Worm (Caenorhabditis elegans) whole organism, young adult: ENCODE results near the gene bir-1.

ENCODE experiments used
- D2030.7 ChIP-seq: fragments of 200-800 bp; sonication (Bioruptor generic); IDR thresholded peaks from 2 replicates; pipeline ENCODE4 v1.3.6; 2022; ENCODE audit warnings: missing genetic modification reagents, missing genetic modification characterization, missing compliant biosample characterization
- F33H1.4 ChIP-seq: fragments of 200-800 bp; sonication (Bioruptor generic); IDR thresholded peaks from 2 replicates; pipeline ENCODE4 v1.3.6; 2022; ENCODE audit warnings: missing genetic modification reagents, missing genetic modification characterization, missing compliant biosample characterization
- F37B4.10 ChIP-seq: fragments of 200-800 bp; sonication (Bioruptor generic); IDR thresholded peaks from 2 replicates; pipeline ENCODE4 v1.3.6; 2022; ENCODE audit warnings: missing genetic modification characterization, missing compliant biosample characterization
- K12H6.12 ChIP-seq: fragments of 200-800 bp; sonication (Bioruptor generic); optimal IDR thresholded peaks from 2 replicates; lab custom pipeline; 2018; ENCODE audit warnings: mild to moderate bottlenecking, missing genetic modification characterization, missing compliant biosample characterization
- T26A5.8 ChIP-seq: sonication (generic microtip); optimal IDR thresholded peaks from 2 replicates; lab custom pipeline; 2016; ENCODE audit warnings: missing genetic modification characterization, missing compliant biosample characterization
- Y67H2A.10 ChIP-seq: fragments of 200-800 bp; sonication (Bioruptor generic); conservative IDR thresholded peaks from 2 replicates; pipeline ENCODE4 v1.3.6; 2022; ENCODE audit warnings: missing genetic modification reagents, missing genetic modification characterization, missing compliant biosample characterization
- Y95B8A.8 ChIP-seq: fragments of 200-800 bp; sonication (Bioruptor generic); IDR thresholded peaks from 2 replicates; pipeline ENCODE4 v1.3.6; 2022; ENCODE audit warnings: missing genetic modification reagents, missing genetic modification characterization, missing compliant biosample characterization
- ZK185.1 ChIP-seq: sonication (generic microtip); optimal IDR thresholded peaks from 2 replicates; lab custom pipeline; 2016; ENCODE audit warnings: mild to moderate bottlenecking, missing genetic modification characterization, missing compliant biosample characterization; ENCODE audit not compliant: poor library complexity, severe bottlenecking
- atf-7 ChIP-seq: sonication (generic microtip); optimal IDR thresholded peaks from 2 replicates; lab custom pipeline; 2017; ENCODE audit warnings: mild to moderate bottlenecking, missing genetic modification characterization, missing compliant biosample characterization
- athp-1 ChIP-seq: sonication (generic microtip); optimal IDR thresholded peaks from 2 replicates; lab custom pipeline; 2017; ENCODE audit warnings: mild to moderate bottlenecking, missing genetic modification characterization, missing compliant biosample characterization
- attf-3 ChIP-seq: fragments of 200-800 bp; sonication (Bioruptor generic); conservative IDR thresholded peaks from 2 replicates; pipeline ENCODE4 v1.3.6; 2022; ENCODE audit warnings: missing genetic modification reagents, missing genetic modification characterization, missing compliant biosample characterization
- bed-2 ChIP-seq: fragments of 200-800 bp; sonication (Bioruptor generic); IDR thresholded peaks from 2 replicates; pipeline ENCODE4 v1.3.6; 2022; ENCODE audit warnings: missing genetic modification reagents, missing genetic modification characterization, missing compliant biosample characterization
- cebp-1 ChIP-seq, 2 experiments: fragments of 200-800 bp in 1 of 2; sonication (Bioruptor generic) in 1 of 2; sonication (generic microtip) in 1 of 2; IDR thresholded peaks in 1 of 2; optimal IDR thresholded peaks in 1 of 2; 2 replicates each; pipeline versions ENCODE4 v1.3.6 to Lab custom; 2017 to 2022; ENCODE audit warnings: missing compliant biosample characterization in 2 of 2, missing genetic modification characterization in 2 of 2, mild to moderate bottlenecking in 1 of 2, missing genetic modification reagents in 1 of 2, moderate library complexity in 1 of 2
- ceh-27 ChIP-seq: fragments of 200-800 bp; sonication (Bioruptor generic); optimal IDR thresholded peaks from 2 replicates; lab custom pipeline; 2018; ENCODE audit warnings: mild to moderate bottlenecking, missing genetic modification characterization, moderate library complexity, missing compliant biosample characterization
- ceh-91 ChIP-seq: fragments of 200-800 bp; sonication (Bioruptor generic); IDR thresholded peaks from 2 replicates; pipeline ENCODE4 v1.3.6; 2022; ENCODE audit warnings: missing genetic modification reagents, missing genetic modification characterization, missing compliant biosample characterization
- chd-7 ChIP-seq: sonication (generic microtip); optimal IDR thresholded peaks from 2 replicates; lab custom pipeline; 2016; ENCODE audit warnings: mild to moderate bottlenecking, missing genetic modification characterization, moderate library complexity, missing compliant biosample characterization
- dox-1 ChIP-seq: fragments of 200-800 bp; sonication (Bioruptor generic); IDR thresholded peaks from 2 replicates; pipeline ENCODE4 v1.3.6; 2022; ENCODE audit warnings: missing genetic modification reagents, missing genetic modification characterization, missing compliant biosample characterization
- dpl-1 ChIP-seq: fragments of 150-350 bp; optimal IDR thresholded peaks from 2 replicates; lab custom pipeline; 2014; ENCODE audit warnings: missing biosample characterization, missing genetic modification reagents, missing genetic modification characterization
- efl-1 ChIP-seq: fragments of 150-350 bp; optimal IDR thresholded peaks from 2 replicates; lab custom pipeline; 2014; ENCODE audit warnings: missing biosample characterization, missing genetic modification reagents, missing genetic modification characterization
- ekl-4 ChIP-seq: fragments of 200-800 bp; sonication (Bioruptor generic); IDR thresholded peaks from 2 replicates; pipeline ENCODE4 v1.3.6; 2022; ENCODE audit warnings: missing genetic modification reagents, missing genetic modification characterization, missing compliant biosample characterization
- him-1 ChIP-seq: sonication (generic microtip); optimal IDR thresholded peaks from 2 replicates; lab custom pipeline; 2016; ENCODE audit warnings: missing genotype, missing genetic modification reagents, missing genetic modification characterization, missing compliant biosample characterization
- hmg-1.2 ChIP-seq: fragments of 200-800 bp; sonication (Bioruptor generic); IDR thresholded peaks from 2 replicates; pipeline ENCODE4 v1.3.6; 2022; ENCODE audit warnings: missing genetic modification reagents, missing genetic modification characterization, missing compliant biosample characterization
- hsf-1 ChIP-seq: fragments of 200-800 bp; sonication (Bioruptor generic); IDR thresholded peaks from 2 replicates; pipeline ENCODE4 v1.3.6; 2022; ENCODE audit warnings: missing genetic modification reagents, missing genetic modification characterization, missing compliant biosample characterization
- lag-1 ChIP-seq: fragments of 200-800 bp; sonication (Bioruptor generic); IDR thresholded peaks from 2 replicates; pipeline ENCODE4 v1.3.6; 2022; ENCODE audit warnings: missing genetic modification reagents, missing genetic modification characterization, missing compliant biosample characterization
- lin-26 ChIP-seq: fragments of 200-800 bp; sonication (Bioruptor generic); IDR thresholded peaks from 2 replicates; pipeline ENCODE4 v1.3.6; 2022; ENCODE audit warnings: missing genetic modification reagents, missing genetic modification characterization, missing compliant biosample characterization
- lin-54 ChIP-seq: fragments of 200-800 bp; sonication (Bioruptor generic); optimal IDR thresholded peaks from 2 replicates; lab custom pipeline; 2018; ENCODE audit warnings: mild to moderate bottlenecking, missing genetic modification characterization, missing compliant biosample characterization
- lsl-1 ChIP-seq: fragments of 200-800 bp; sonication (Bioruptor generic); optimal IDR thresholded peaks from 2 replicates; lab custom pipeline; 2018; ENCODE audit warnings: mild to moderate bottlenecking, missing genetic modification characterization, moderate library complexity, missing compliant biosample characterization
- madf-10 ChIP-seq: sonication (generic microtip); optimal IDR thresholded peaks from 2 replicates; lab custom pipeline; 2016; ENCODE audit warnings: mild to moderate bottlenecking, missing genetic modification characterization, missing compliant biosample characterization
- madf-8 ChIP-seq: fragments of 200-800 bp; sonication (Bioruptor generic); conservative IDR thresholded peaks from 2 replicates; pipeline ENCODE4 v1.3.6; 2022; ENCODE audit warnings: missing genetic modification reagents, missing genetic modification characterization, missing compliant biosample characterization
- mcd-1 ChIP-seq: fragments of 200-800 bp; sonication (Bioruptor generic); IDR thresholded peaks from 2 replicates; pipeline ENCODE4 v1.3.6; 2022; ENCODE audit warnings: missing genetic modification reagents, missing genetic modification characterization, missing compliant biosample characterization
- nhr-120 ChIP-seq: fragments of 200-800 bp; sonication (Bioruptor generic); IDR thresholded peaks from 2 replicates; pipeline ENCODE4 v1.3.6; 2022; ENCODE audit warnings: missing genetic modification characterization, missing compliant biosample characterization
- nhr-80 ChIP-seq: sonication (generic microtip); optimal IDR thresholded peaks from 2 replicates; lab custom pipeline; 2016; ENCODE audit warnings: missing genetic modification characterization, missing compliant biosample characterization
- pbrm-1 ChIP-seq: fragments of 200-800 bp; sonication (Bioruptor generic); IDR thresholded peaks from 2 replicates; pipeline ENCODE4 v1.3.6; 2022; ENCODE audit warnings: missing genetic modification reagents, missing genetic modification characterization, missing compliant biosample characterization
- rcor-1 ChIP-seq: fragments of 200-800 bp; sonication (Bioruptor generic); IDR thresholded peaks from 2 replicates; pipeline ENCODE4 v1.3.6; 2022; ENCODE audit warnings: missing genetic modification reagents, missing genetic modification characterization, missing compliant biosample characterization
- rec-8 ChIP-seq, 2 experiments: sonication (generic microtip); optimal IDR thresholded peaks; 2 replicates each; lab custom pipeline; 2016; ENCODE audit warnings: mild to moderate bottlenecking in 2 of 2, missing genetic modification characterization in 2 of 2, missing genetic modification reagents in 2 of 2, missing genotype in 2 of 2, missing biosample characterization in 1 of 2, missing compliant biosample characterization in 1 of 2, moderate library complexity in 1 of 2
- sea-2 ChIP-seq: fragments of 200-800 bp; sonication (Bioruptor generic); IDR thresholded peaks from 2 replicates; pipeline ENCODE4 v1.3.6; 2022; ENCODE audit warnings: missing genetic modification characterization, missing compliant biosample characterization
- snpc-4 ChIP-seq, 5 experiments: fragments of 150-350 bp in 1 of 5; sonication (generic microtip) in 4 of 5; optimal IDR thresholded peaks; 2 replicates each; lab custom pipeline; 2014 to 2018; ENCODE audit warnings: missing genetic modification characterization in 5 of 5, missing biosample characterization in 3 of 5, antibody characterized with exemption in 2 of 5, mild to moderate bottlenecking in 2 of 5, missing compliant biosample characterization in 2 of 5, missing genotype in 2 of 5, moderate library complexity in 2 of 5, missing genetic modification reagents in 1 of 5
- somi-1 ChIP-seq: fragments of 200-800 bp; sonication (Bioruptor generic); optimal IDR thresholded peaks from 2 replicates; lab custom pipeline; 2018; ENCODE audit warnings: mild to moderate bottlenecking, missing genetic modification characterization, missing compliant biosample characterization
- sptf-2 ChIP-seq: fragments of 200-800 bp; sonication (Bioruptor generic); optimal IDR thresholded peaks from 2 replicates; lab custom pipeline; 2018; ENCODE audit warnings: mild to moderate bottlenecking, missing genetic modification characterization, missing compliant biosample characterization
- tbp1 ChIP-seq: fragments of 200-800 bp; sonication (Bioruptor generic); optimal IDR thresholded peaks from 2 replicates; lab custom pipeline; 2018; ENCODE audit warnings: mild to moderate bottlenecking, missing genetic modification characterization, missing compliant biosample characterization
- unc-130 ChIP-seq: sonication (generic microtip); optimal IDR thresholded peaks from 2 replicates; lab custom pipeline; 2016; ENCODE audit warnings: missing genetic modification reagents, missing genetic modification characterization, missing compliant biosample characterization
- zfh-2 ChIP-seq: fragments of 200-800 bp; sonication (Bioruptor generic); conservative IDR thresholded peaks from 2 replicates; pipeline ENCODE4 v1.3.6; 2022; ENCODE audit warnings: missing genetic modification reagents, missing genetic modification characterization, missing compliant biosample characterization
- ztf-18 ChIP-seq: sonication (generic microtip); optimal IDR thresholded peaks from 2 replicates; lab custom pipeline; 2016; ENCODE audit warnings: missing genotype, mild to moderate bottlenecking, missing genetic modification characterization, missing compliant biosample characterization
- ztf-22 ChIP-seq: fragments of 200-800 bp; sonication (Bioruptor generic); optimal IDR thresholded peaks from 2 replicates; lab custom pipeline; 2018; ENCODE audit warnings: mild to moderate bottlenecking, missing genetic modification characterization, moderate library complexity, missing compliant biosample characterization
- ztf-25 ChIP-seq: fragments of 200-800 bp; sonication (Bioruptor generic); IDR thresholded peaks from 2 replicates; pipeline ENCODE4 v1.3.6; 2022; ENCODE audit warnings: missing genetic modification reagents, missing genetic modification characterization, missing compliant biosample characterization
- ztf-3 ChIP-seq: fragments of 200-800 bp; sonication (Bioruptor generic); optimal IDR thresholded peaks from 2 replicates; lab custom pipeline; 2018; ENCODE audit warnings: mild to moderate bottlenecking, missing genetic modification characterization, missing compliant biosample characterization

The bir-1 gene

DNA sequence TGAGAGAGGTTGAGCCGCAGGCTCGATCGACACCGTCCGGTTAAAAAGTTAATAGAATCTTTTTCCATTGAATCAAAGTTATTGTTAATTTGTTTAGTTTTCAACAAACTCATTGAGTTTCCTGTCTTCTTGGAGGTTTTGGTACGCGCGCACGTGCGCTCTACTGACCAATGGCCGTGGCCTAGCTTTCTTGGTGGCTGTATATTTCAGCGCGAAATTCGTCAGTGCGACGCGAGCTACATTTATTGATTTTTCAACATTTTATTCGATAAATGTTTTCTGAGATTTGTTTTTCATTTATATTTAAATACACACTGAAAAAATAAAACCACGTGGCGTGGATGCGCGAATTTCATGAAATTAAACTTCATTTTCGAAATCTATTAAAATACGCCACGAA is at the start of gene bir-1:
TSS of gene bir-1 (plus strand) at position 312 of the 400 bp plus-strand sequence.
- TF ChIP-seq ekl-4 (GFP tag; lab: Robert Waterston, UW) (0 out of 2 replicates have a peak, but pooled peaks have one; percentile 23), unc-130 (peak; percentile 42), bed-2 (GFP tag; lab: Robert Waterston, UW) (0 out of 2 replicates have a peak, but pooled peaks have one; percentile 61), T26A5.8 (tag; lab: Kevin White, UChicago) (no peak), D2030.7 (GFP tag; lab: Robert Waterston, UW) (peak; percentile 66), ztf-3 (GFP tag; lab: Kevin White, UChicago) (no peak), ztf-18 (tag; lab: Kevin White, UChicago) (peak; percentile 35), sea-2 (GFP tag; lab: Robert Waterston, UW) (no peak), nhr-80 (tag; lab: Kevin White, UChicago) (peak; percentile 50), lin-54 (GFP tag; lab: Kevin White, UChicago) (peak; percentile 32), dox-1 (GFP tag; lab: Robert Waterston, UW) (peak; percentile 82), dpl-1 (GFP tag; lab: Kevin White, UChicago) (peak; percentile 25), somi-1 (no peak), ceh-27 (GFP tag; lab: Kevin White, UChicago) (no peak), zfh-2 (GFP tag; lab: Robert Waterston, UW) (0 out of 2 replicates have a peak, but pooled peaks have one; percentile 8), ZK185.1 (tag; lab: Kevin White, UChicago) (peak; percentile 51), nhr-120 (GFP tag; lab: Robert Waterston, UW) (no peak), efl-1 (GFP tag; lab: Kevin White, UChicago) (peak; percentile 75), ztf-22 (no peak), hmg-1.2 (GFP tag; lab: Robert Waterston, UW) (peak; percentile 34; the same call in 1 of the 2 replicates), ztf-25 (no peak), attf-3 (peak; percentile 22; the same call in 1 of the 2 replicates), cebp-1 (GFP tag; IDR thresholded peaks at IDR 0.05; lab: Robert Waterston, UW) (no peak), cebp-1 (tag; optimal IDR thresholded peaks at IDR 0.05; lab: Kevin White, UChicago) (peak; percentile 52), K12H6.12 (tag; lab: Kevin White, UChicago) (peak; percentile 1), pbrm-1 (GFP tag; lab: Robert Waterston, UW) (0 out of 2 replicates have a peak, but pooled peaks have one; percentile 27), hsf-1 (GFP tag; lab: Robert Waterston, UW) (no peak), F37B4.10 (GFP tag; lab: Robert Waterston, UW) (no peak), rec-8 (tag; optimal IDR thresholded peaks at IDR 0.05; lab: Kevin White, UChicago) (peak in 1 of 2 experiments; percentile 7), Y67H2A.10 (GFP tag; lab: Robert Waterston, UW) (0 out of 2 replicates have a peak, but pooled peaks have one; percentile 23), mcd-1 (peak; percentile 74), athp-1 (peak; percentile 52), madf-8 (peak; percentile 15; the same call in 1 of the 2 replicates), madf-10 (tag; lab: Kevin White, UChicago) (peak; percentile 35), rcor-1 (GFP tag; lab: Robert Waterston, UW) (0 out of 2 replicates have a peak, but pooled peaks have one; percentile 26), lag-1 (no peak), atf-7 (no peak), tbp1 (GFP tag; lab: Kevin White, UChicago) (peak; percentile 22), Y95B8A.8 (GFP tag; lab: Robert Waterston, UW) (peak; percentile 46; the same call in 1 of the 2 replicates), ceh-91 (GFP tag; lab: Robert Waterston, UW) (0 out of 2 replicates have a peak, but pooled peaks have one; percentile 35), lsl-1 (GFP tag; lab: Kevin White, UChicago) (peak; percentile 40), F33H1.4 (peak; percentile 30; the same call in 1 of the 2 replicates), chd-7 (no peak), him-1 (tag; lab: Kevin White, UChicago) (peak; percentile 21), snpc-4 (GFP tag; optimal IDR thresholded peaks at IDR 0.05; lab: Kevin White, UChicago) (no peak), snpc-4 (tag; optimal IDR thresholded peaks at IDR 0.05; lab: Kevin White, UChicago) (peak in 2 of 4 experiments; percentile 37 to 58), lin-26 (GFP tag; lab: Robert Waterston, UW) (no peak), sptf-2 (GFP tag; lab: Kevin White, UChicago) (no peak)
